Fruit fly (Drosophila melanogaster) whole organism, embryonic: ENCODE data around the gene Dpm3.

Experiments used
- CG10959 ChIP-seq: fragments of 200-800 bp; sonication (Bioruptor generic); IDR thresholded peaks from 2 replicates; pipeline ENCODE4 v1.3.6; 2022; ENCODE audit warnings: missing biosample characterization, missing genetic modification characterization
- CG17359 ChIP-seq: fragments of 200-800 bp; sonication (Bioruptor generic); optimal IDR thresholded peaks from 3 replicates; lab custom pipeline; 2018; ENCODE audit warnings: missing biosample characterization, mild to moderate bottlenecking, missing genetic modification characterization, moderate library complexity
- CG17612 ChIP-seq: fragments of 200-800 bp; sonication (Bioruptor generic); IDR thresholded peaks from 2 replicates; pipeline ENCODE4 v1.3.6; 2022; ENCODE audit warnings: missing biosample characterization, missing genetic modification characterization
- CG2120 ChIP-seq: fragments of 200-800 bp; sonication (Bioruptor generic); optimal IDR thresholded peaks from 3 replicates; lab custom pipeline; 2016; ENCODE audit warnings: missing biosample characterization, missing genetic modification characterization
- CG2678 ChIP-seq: fragments of 200-800 bp; sonication (Bioruptor generic); optimal IDR thresholded peaks from 3 replicates; lab custom pipeline; 2019; ENCODE audit warnings: missing biosample characterization, mild to moderate bottlenecking, missing genetic modification characterization, moderate library complexity
- CG2875 ChIP-seq: fragments of 200-800 bp; sonication (Bioruptor generic); optimal IDR thresholded peaks from 2 replicates; lab custom pipeline; 2017; ENCODE audit warnings: missing biosample characterization, mild to moderate bottlenecking, missing genetic modification characterization, missing genetic modification reagents
- CG30020 ChIP-seq: fragments of 200-800 bp; optimal IDR thresholded peaks from 2 replicates; lab custom pipeline; 2019; ENCODE audit warnings: missing biosample characterization, mild to moderate bottlenecking, missing genetic modification characterization, moderate library complexity
- CG3065 ChIP-seq: fragments of 200-800 bp; sonication (Bioruptor generic); optimal IDR thresholded peaks from 2 replicates; lab custom pipeline; 2016; ENCODE audit warnings: missing biosample characterization, missing genetic modification characterization
- CG3163 ChIP-seq: fragments of 200-800 bp; sonication (Bioruptor generic); optimal IDR thresholded peaks from 3 replicates; lab custom pipeline; 2016; ENCODE audit warnings: missing biosample characterization, missing genetic modification characterization
- CG33213 ChIP-seq: fragments of 200-800 bp; sonication (Bioruptor generic); optimal IDR thresholded peaks from 3 replicates; lab custom pipeline; 2016; ENCODE audit warnings: missing biosample characterization, missing genetic modification characterization
- CG3407 ChIP-seq: fragments of 200-800 bp; sonication (Bioruptor generic); optimal IDR thresholded peaks from 2 replicates; lab custom pipeline; 2018; ENCODE audit warnings: missing biosample characterization, mild to moderate bottlenecking, missing genetic modification characterization
- CG4424 ChIP-seq: fragments of 200-800 bp; sonication (Bioruptor generic); optimal IDR thresholded peaks from 3 replicates; lab custom pipeline; 2016; ENCODE audit warnings: missing biosample characterization, missing genetic modification characterization
- CG4617 ChIP-seq: fragments of 200-800 bp; sonication (Bioruptor generic); optimal IDR thresholded peaks from 3 replicates; lab custom pipeline; 2016; ENCODE audit warnings: missing biosample characterization, missing genetic modification characterization, borderline replicate concordance
- CG7839 ChIP-seq: fragments of 200-800 bp; sonication (Bioruptor generic); optimal IDR thresholded peaks from 3 replicates; lab custom pipeline; 2018; ENCODE audit warnings: missing biosample characterization, mild to moderate bottlenecking, missing genetic modification characterization, moderate library complexity
- CG8089 ChIP-seq: fragments of 200-800 bp; sonication (Bioruptor generic); optimal IDR thresholded peaks from 3 replicates; lab custom pipeline; 2016; ENCODE audit warnings: missing biosample characterization, missing genetic modification characterization
- CG8281 ChIP-seq: fragments of 200-800 bp; sonication (Bioruptor generic); optimal IDR thresholded peaks from 2 replicates; lab custom pipeline; 2018; ENCODE audit warnings: missing biosample characterization, mild to moderate bottlenecking, missing genetic modification characterization, moderate library complexity
- CG9727 ChIP-seq: fragments of 200-800 bp; sonication (Bioruptor generic); optimal IDR thresholded peaks from 3 replicates; lab custom pipeline; 2017; ENCODE audit warnings: missing biosample characterization, mild to moderate bottlenecking, missing genetic modification characterization
- Chrac-16 ChIP-seq: fragments of 200-800 bp; sonication (Bioruptor generic); optimal IDR thresholded peaks from 3 replicates; lab custom pipeline; 2016; ENCODE audit warnings: missing biosample characterization, missing genetic modification characterization
- D ChIP-seq, 2 experiments: fragments of 200-800 bp in 1 of 2; fragments of >200 bp in 1 of 2; sonication (Bioruptor generic) in 1 of 2; optimal IDR thresholded peaks; 2 replicates in 1 of 2; 3 replicates in 1 of 2; lab custom pipeline; 2017; ENCODE audit warnings: mild to moderate bottlenecking in 1 of 2, missing biosample characterization in 1 of 2, missing genetic modification characterization in 1 of 2, missing genetic modification reagents in 1 of 2
- E2f2 ChIP-seq: fragments of 200-800 bp; sonication (Bioruptor generic); IDR thresholded peaks from 2 replicates; pipeline ENCODE4 v1.3.6; 2022; ENCODE audit warnings: missing biosample characterization, missing genetic modification characterization
- HLHmδ ChIP-seq: fragments of 200-800 bp; sonication (Bioruptor generic); optimal IDR thresholded peaks from 2 replicates; lab custom pipeline; 2018; ENCODE audit warnings: missing biosample characterization, mild to moderate bottlenecking, missing genetic modification characterization, moderate library complexity
- HmgD ChIP-seq: fragments of 200-800 bp; sonication (Bioruptor generic); optimal IDR thresholded peaks from 3 replicates; lab custom pipeline; 2016; ENCODE audit warnings: missing biosample characterization, missing genetic modification characterization
- Hr3 ChIP-seq: fragments of 200-800 bp; sonication (Bioruptor generic); optimal IDR thresholded peaks from 3 replicates; lab custom pipeline; 2016; ENCODE audit warnings: missing biosample characterization, missing genetic modification characterization
- MBD-R2 ChIP-seq: fragments of 200-800 bp; sonication (Bioruptor generic); IDR thresholded peaks from 2 replicates; pipeline ENCODE4 v1.3.6; 2022; ENCODE audit warnings: missing biosample characterization, missing genetic modification characterization
- Max ChIP-seq: fragments of 200-800 bp; sonication (Bioruptor generic); optimal IDR thresholded peaks from 2 replicates; lab custom pipeline; 2016; ENCODE audit warnings: missing biosample characterization, mild to moderate bottlenecking, missing genetic modification characterization
- NFAT ChIP-seq: fragments of 200-800 bp; sonication (Bioruptor generic); IDR thresholded peaks from 2 replicates; pipeline ENCODE4 v1.3.6; 2022; ENCODE audit warnings: missing biosample characterization, missing genetic modification characterization
- Rx ChIP-seq: fragments of 200-800 bp; sonication (Bioruptor generic); IDR thresholded peaks from 2 replicates; pipeline ENCODE4 v1.3.6; 2022; ENCODE audit warnings: missing biosample characterization, missing genetic modification characterization
- Side ChIP-seq: fragments of 200-800 bp; sonication (Bioruptor generic); optimal IDR thresholded peaks from 2 replicates; lab custom pipeline; 2016; ENCODE audit warnings: missing biosample characterization, missing genetic modification characterization
- Sox102F ChIP-seq: fragments of 200-800 bp; sonication (Bioruptor generic); optimal IDR thresholded peaks from 2 replicates; lab custom pipeline; 2018; ENCODE audit warnings: missing biosample characterization, mild to moderate bottlenecking, missing genetic modification characterization, moderate library complexity
- Usf ChIP-seq: fragments of 200-800 bp; sonication (Bioruptor generic); optimal IDR thresholded peaks from 2 replicates; lab custom pipeline; 2017; ENCODE audit warnings: missing genotype, missing biosample characterization, missing genetic modification characterization
- Vsx1 ChIP-seq: fragments of 200-800 bp; sonication (Bioruptor generic); optimal IDR thresholded peaks from 2 replicates; lab custom pipeline; 2017; ENCODE audit warnings: missing biosample characterization, mild to moderate bottlenecking, missing genetic modification characterization, missing genetic modification reagents
- Xbp1 ChIP-seq: fragments of 200-800 bp; sonication (Bioruptor generic); optimal IDR thresholded peaks from 3 replicates; lab custom pipeline; 2016; ENCODE audit warnings: missing biosample characterization, mild to moderate bottlenecking, missing genetic modification characterization
- Xrp1 ChIP-seq: fragments of 200-800 bp; sonication (Bioruptor generic); IDR thresholded peaks from 2 replicates; pipeline ENCODE4 v1.3.6; 2022; ENCODE audit warnings: missing biosample characterization, missing genetic modification characterization
- ap ChIP-seq: fragments of 200-800 bp; sonication (Bioruptor generic); IDR thresholded peaks from 2 replicates; pipeline ENCODE4 v1.3.6; 2022; ENCODE audit warnings: missing biosample characterization, missing genetic modification characterization
- caup ChIP-seq: fragments of 200-800 bp; sonication (Bioruptor generic); optimal IDR thresholded peaks from 3 replicates; lab custom pipeline; 2017; ENCODE audit warnings: missing biosample characterization, mild to moderate bottlenecking, missing genetic modification characterization, moderate library complexity; ENCODE audit not compliant: severe bottlenecking
- chm ChIP-seq: fragments of 200-800 bp; sonication (Bioruptor generic); IDR thresholded peaks from 2 replicates; pipeline ENCODE4 v1.3.6; 2022; ENCODE audit warnings: missing biosample characterization, missing genetic modification characterization
- dimm ChIP-seq: fragments of 200-800 bp; sonication (Bioruptor generic); IDR thresholded peaks from 2 replicates; pipeline ENCODE4 v1.3.6; 2022; ENCODE audit warnings: missing biosample characterization, missing genetic modification characterization
- grn ChIP-seq: fragments of 200-800 bp; sonication (Bioruptor generic); optimal IDR thresholded peaks from 3 replicates; lab custom pipeline; 2017; ENCODE audit warnings: missing biosample characterization, missing genetic modification characterization
- hkb ChIP-seq, 2 experiments: fragments of 200-800 bp in 1 of 2; fragments of >200 bp in 1 of 2; sonication (Bioruptor generic) in 1 of 2; IDR thresholded peaks in 1 of 2; optimal IDR thresholded peaks in 1 of 2; 2 replicates each; pipeline versions ENCODE4 v1.3.6 to Lab custom; 2017 to 2022; ENCODE audit warnings: missing biosample characterization in 1 of 2, missing genetic modification characterization in 1 of 2
- insv ChIP-seq, 2 experiments: fragments of 200-800 bp; sonication (Bioruptor generic); optimal IDR thresholded peaks; 3 replicates each; lab custom pipeline; 2016 to 2018; ENCODE audit warnings: missing biosample characterization in 2 of 2, missing genetic modification characterization in 2 of 2
- luna ChIP-seq: fragments of 200-800 bp; sonication (Bioruptor generic); optimal IDR thresholded peaks from 2 replicates; lab custom pipeline; 2016; ENCODE audit warnings: missing biosample characterization, missing genetic modification characterization
- mld ChIP-seq: fragments of 200-800 bp; sonication (Bioruptor generic); IDR thresholded peaks from 3 replicates; pipeline ENCODE4 v1.3.6; 2022; ENCODE audit warnings: missing biosample characterization, missing genetic modification characterization; ENCODE audit not compliant: partially characterized antibody
- oc ChIP-seq: fragments of 200-800 bp; sonication (Bioruptor generic); optimal IDR thresholded peaks from 2 replicates; lab custom pipeline; 2018; ENCODE audit warnings: missing biosample characterization, mild to moderate bottlenecking, missing genetic modification characterization, moderate library complexity
- pzg ChIP-seq: fragments of 200-800 bp; sonication (Bioruptor generic); optimal IDR thresholded peaks from 3 replicates; lab custom pipeline; 2018; ENCODE audit warnings: missing biosample characterization, mild to moderate bottlenecking, missing genetic modification characterization, moderate library complexity
- sens ChIP-seq: fragments of 200-800 bp; sonication (Bioruptor generic); peaks from one replicate; lab custom pipeline; 2016; ENCODE audit warnings: missing biosample characterization, missing genetic modification characterization
- tap ChIP-seq: fragments of 200-800 bp; optimal IDR thresholded peaks from 3 replicates; lab custom pipeline; 2019; ENCODE audit warnings: missing biosample characterization, mild to moderate bottlenecking, missing genetic modification characterization, moderate library complexity
- tll ChIP-seq, 2 experiments: fragments of 200-800 bp in 1 of 2; fragments of >200 bp in 1 of 2; sonication (Bioruptor generic) in 1 of 2; optimal IDR thresholded peaks; 2 replicates each; lab custom pipeline; 2017 to 2019; ENCODE audit warnings: missing biosample characterization in 2 of 2, missing genetic modification characterization in 2 of 2, mild to moderate bottlenecking in 1 of 2, moderate library complexity in 1 of 2
- trh ChIP-seq: fragments of 200-800 bp; sonication (Bioruptor generic); optimal IDR thresholded peaks from 2 replicates; lab custom pipeline; 2016; ENCODE audit warnings: missing biosample characterization, missing genetic modification characterization
- wor ChIP-seq: fragments of 200-800 bp; sonication (Bioruptor generic); IDR thresholded peaks from 2 replicates; pipeline ENCODE4 v1.3.6; 2022; ENCODE audit warnings: missing biosample characterization, missing genetic modification characterization
- zfh2 ChIP-seq: fragments of 200-800 bp; sonication (Bioruptor generic); optimal IDR thresholded peaks from 2 replicates; lab custom pipeline; 2016; ENCODE audit warnings: missing biosample characterization, missing genetic modification characterization

The Dpm3 gene

DNA sequence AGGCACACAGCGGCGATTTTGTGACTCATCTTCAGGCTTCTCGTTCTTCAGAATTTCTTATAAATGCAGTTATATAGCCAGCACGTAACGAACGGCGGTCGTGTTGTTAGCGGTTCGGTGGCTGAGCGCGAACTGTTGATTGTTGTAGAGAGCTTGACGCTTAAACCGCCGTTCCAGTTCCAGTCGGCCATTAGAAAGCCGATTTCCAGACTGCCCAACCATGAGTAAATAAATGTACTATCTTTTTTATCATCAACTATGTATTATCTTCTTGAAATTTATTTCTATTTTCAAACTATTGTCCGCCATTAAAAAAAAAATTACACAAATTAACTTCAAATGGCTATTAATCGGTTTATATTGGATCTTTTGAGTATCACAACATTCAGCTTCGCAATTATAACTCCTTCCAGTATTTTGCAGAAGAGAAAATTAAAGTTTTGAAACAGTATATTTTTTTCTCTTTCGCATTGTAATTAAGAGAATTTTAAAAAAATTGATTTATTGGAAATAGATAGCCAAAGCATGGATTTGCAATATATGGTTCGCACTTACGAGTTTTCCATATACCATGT is 1.0 kb downstream of the Dpm3 start, which contains the start of gene GILT1 (continued):
- TF ChIP-seq sens (GFP tag; lab: Kevin White, UChicago) = peak; percentile 63
- no peak for TF ChIP-seq tap (tag; lab: Kevin White, UChicago)
- TF ChIP-seq NFAT (GFP tag; lab: Robert Waterston, UW) = no peak
- TF ChIP-seq hkb (optimal IDR thresholded peaks at IDR 0.05; lab: Kevin White, UChicago) = no peak
- no peak for TF ChIP-seq hkb (GFP tag; IDR thresholded peaks at IDR 0.05; lab: Robert Waterston, UW)
- no peak for TF ChIP-seq CG30020 (tag; lab: Kevin White, UChicago)
- no peak for TF ChIP-seq CG3065 (GFP tag; lab: Kevin White, UChicago)
- TF ChIP-seq oc (tag; lab: Kevin White, UChicago) = peak; percentile 5
- peak; percentile 91 for TF ChIP-seq CG3163 (GFP tag; lab: Kevin White, UChicago)
- no peak for TF ChIP-seq wor (GFP tag; lab: Robert Waterston, UW)
- TF ChIP-seq CG2120 (GFP tag; lab: Kevin White, UChicago) = no peak
- TF ChIP-seq CG9727 (GFP tag; lab: Kevin White, UChicago) = no peak
- no peak for TF ChIP-seq CG8281 (tag; lab: Kevin White, UChicago)
- TF ChIP-seq CG10959 (GFP tag; lab: Robert Waterston, UW) = no peak
- TF ChIP-seq CG8089 (GFP tag; lab: Kevin White, UChicago) = no peak
- TF ChIP-seq ap (GFP tag; lab: Robert Waterston, UW) = no peak
- TF ChIP-seq Vsx1 (GFP tag; lab: Kevin White, UChicago) = no peak
- TF ChIP-seq CG17612 (GFP tag; lab: Robert Waterston, UW) = no peak
- no peak for TF ChIP-seq dimm (GFP tag; lab: Robert Waterston, UW)
- no peak for TF ChIP-seq Sox102F (GFP tag; lab: Kevin White, UChicago)
- no peak for TF ChIP-seq CG4424 (GFP tag; lab: Kevin White, UChicago)
- TF ChIP-seq CG4617 (GFP tag; lab: Kevin White, UChicago) = no peak
- TF ChIP-seq grn (GFP tag; lab: Kevin White, UChicago) = no peak
- TF ChIP-seq Hr3 (GFP tag; lab: Kevin White, UChicago) = no peak
- no peak for TF ChIP-seq CG3407 (GFP tag; lab: Kevin White, UChicago)
- no peak for TF ChIP-seq Xbp1
- TF ChIP-seq HLHmδ (GFP tag; lab: Kevin White, UChicago) = no peak
- TF ChIP-seq caup (GFP tag; lab: Kevin White, UChicago) = no peak
- no peak for TF ChIP-seq Rx (GFP tag; lab: Robert Waterston, UW)
- no peak for TF ChIP-seq CG2875 (GFP tag; lab: Kevin White, UChicago)
- no peak for TF ChIP-seq CG33213 (GFP tag; lab: Kevin White, UChicago)
- TF ChIP-seq D (optimal IDR thresholded peaks at IDR 0.05; lab: Kevin White, UChicago) = no peak
- no peak for TF ChIP-seq D (GFP tag; optimal IDR thresholded peaks at IDR 0.05; lab: Kevin White, UChicago)
- TF ChIP-seq luna (GFP tag; lab: Kevin White, UChicago) = no peak
- no peak for TF ChIP-seq MBD-R2 (GFP tag; lab: Robert Waterston, UW)
- TF ChIP-seq CG17359 (tag; lab: Kevin White, UChicago) = no peak
- TF ChIP-seq Chrac-16 (GFP tag; lab: Kevin White, UChicago) = no peak
- TF ChIP-seq tll (GFP tag; optimal IDR thresholded peaks at IDR 0.05; lab: Kevin White, UChicago) = no peak
- TF ChIP-seq CG2678 (tag; lab: Kevin White, UChicago) = peak; percentile 7
- TF ChIP-seq Xrp1 = 0 out of 2 replicates have a peak, but pooled peaks have one; percentile 9
- TF ChIP-seq CG7839 = no peak
- TF ChIP-seq Side (GFP tag; lab: Kevin White, UChicago) = no peak
- TF ChIP-seq trh = no peak
- TF ChIP-seq mld (GFP tag; lab: Robert Waterston, UW) = no peak
- TF ChIP-seq Max (GFP tag; lab: Kevin White, UChicago) = no peak
- peak; percentile 52; the same call in 1 of the 2 replicates for TF ChIP-seq chm (GFP tag; lab: Robert Waterston, UW)
- peak; percentile 6; the same call in 1 of the 2 replicates for TF ChIP-seq E2f2 (GFP tag; lab: Robert Waterston, UW)
- peak; percentile 0 for TF ChIP-seq pzg (GFP tag; lab: Kevin White, UChicago)
- TF ChIP-seq Usf (GFP tag; lab: Kevin White, UChicago) = no peak
- TF ChIP-seq zfh2 (GFP tag; lab: Kevin White, UChicago) = no peak
- TF ChIP-seq insv (GFP tag; optimal IDR thresholded peaks at IDR 0.05; lab: Kevin White, UChicago) = no peak
- TF ChIP-seq HmgD (GFP tag; lab: Kevin White, UChicago) = no peak
